Fruit fly (Drosophila melanogaster) whole organism, embryonic: ENCODE data around the gene Ppt2.

Experiments used
- Antp ChIP-seq: fragments of 200-800 bp; sonication (Bioruptor generic); optimal IDR thresholded peaks from 3 replicates; lab custom pipeline; 2016; ENCODE audit warnings: missing biosample characterization, missing genetic modification characterization
- Atf-2 ChIP-seq: fragments of 200-800 bp; sonication (Bioruptor generic); optimal IDR thresholded peaks from 2 replicates; lab custom pipeline; 2016; ENCODE audit warnings: missing biosample characterization, missing genetic modification characterization
- Atf3 ChIP-seq: fragments of 200-800 bp; sonication (Bioruptor generic); optimal IDR thresholded peaks from 3 replicates; lab custom pipeline; 2016; ENCODE audit warnings: missing biosample characterization, missing genetic modification characterization
- CG11696 ChIP-seq: fragments of 200-800 bp; sonication (Bioruptor generic); IDR thresholded peaks from 2 replicates; pipeline ENCODE4 v1.3.6; 2022; ENCODE audit warnings: missing biosample characterization, missing genetic modification characterization
- CG12236 ChIP-seq: fragments of 200-800 bp; sonication (Bioruptor generic); optimal IDR thresholded peaks from 2 replicates; lab custom pipeline; 2016; ENCODE audit warnings: missing biosample characterization, missing genetic modification characterization
- CG12659 ChIP-seq: fragments of 200-800 bp; sonication (Bioruptor generic); optimal IDR thresholded peaks from 3 replicates; lab custom pipeline; 2017; ENCODE audit warnings: mild to moderate bottlenecking, missing biosample characterization, missing genetic modification reagents, missing genetic modification characterization
- CG15601 ChIP-seq: fragments of 200-800 bp; sonication (Bioruptor generic); optimal IDR thresholded peaks from 3 replicates; lab custom pipeline; 2019; ENCODE audit warnings: missing biosample characterization, mild to moderate bottlenecking, missing genetic modification characterization, moderate library complexity
- CG1602 ChIP-seq: fragments of 200-800 bp; sonication (Bioruptor generic); optimal IDR thresholded peaks from 3 replicates; lab custom pipeline; 2016; ENCODE audit warnings: missing biosample characterization, missing genetic modification characterization
- CG16813 ChIP-seq: fragments of 200-800 bp; sonication (Bioruptor generic); IDR thresholded peaks from 3 replicates; pipeline ENCODE4 v1.3.6; 2022; ENCODE audit warnings: missing biosample characterization, missing genetic modification characterization; ENCODE audit not compliant: partially characterized antibody
- CG16815 ChIP-seq: fragments of 200-800 bp; sonication (Bioruptor generic); optimal IDR thresholded peaks from 3 replicates; lab custom pipeline; 2017; ENCODE audit warnings: missing biosample characterization, mild to moderate bottlenecking, missing genetic modification characterization
- CG1792 ChIP-seq: fragments of 200-800 bp; sonication (Bioruptor generic); optimal IDR thresholded peaks from 2 replicates; lab custom pipeline; 2016; ENCODE audit warnings: missing biosample characterization, missing genetic modification characterization
- CG2875 ChIP-seq: fragments of 200-800 bp; sonication (Bioruptor generic); optimal IDR thresholded peaks from 2 replicates; lab custom pipeline; 2017; ENCODE audit warnings: missing biosample characterization, mild to moderate bottlenecking, missing genetic modification characterization, missing genetic modification reagents
- CG5953 ChIP-seq: fragments of 200-800 bp; sonication (Bioruptor generic); IDR thresholded peaks from 2 replicates; pipeline ENCODE4 v1.3.6; 2022; ENCODE audit warnings: missing biosample characterization, missing genetic modification characterization
- CG7745 ChIP-seq: fragments of 200-800 bp; sonication (Bioruptor generic); optimal IDR thresholded peaks from 2 replicates; lab custom pipeline; 2018; ENCODE audit warnings: missing biosample characterization, mild to moderate bottlenecking, missing genetic modification characterization, moderate library complexity
- CG8478 ChIP-seq: fragments of >200 bp; optimal IDR thresholded peaks from 2 replicates; lab custom pipeline; 2018
- CG8765 ChIP-seq: fragments of 200-800 bp; sonication (Bioruptor generic); IDR thresholded peaks from 2 replicates; pipeline ENCODE4 v1.3.6; 2022; ENCODE audit warnings: missing biosample characterization, missing genetic modification characterization
- D19B ChIP-seq: fragments of 200-800 bp; sonication (Bioruptor generic); optimal IDR thresholded peaks from 2 replicates; lab custom pipeline; 2017; ENCODE audit warnings: missing biosample characterization, mild to moderate bottlenecking, missing genetic modification characterization
- Dref ChIP-seq: fragments of 200-800 bp; sonication (Bioruptor generic); IDR thresholded peaks from 2 replicates; pipeline ENCODE4 v1.3.6; 2022; ENCODE audit warnings: missing biosample characterization, missing genetic modification characterization
- Eip74EF ChIP-seq, 2 experiments: fragments of 200-800 bp in 1 of 2; fragments of >200 bp in 1 of 2; sonication (Bioruptor generic) in 1 of 2; optimal IDR thresholded peaks; 2 replicates each; lab custom pipeline; 2017 to 2019; ENCODE audit warnings: missing biosample characterization in 2 of 2, missing genetic modification characterization in 2 of 2, mild to moderate bottlenecking in 1 of 2, moderate library complexity in 1 of 2
- HHEX ChIP-seq: fragments of 200-800 bp; sonication (Bioruptor generic); optimal IDR thresholded peaks from 3 replicates; lab custom pipeline; 2017; ENCODE audit warnings: missing biosample characterization, mild to moderate bottlenecking, missing genetic modification characterization, missing genetic modification reagents
- Jarid2 ChIP-seq: fragments of 200-800 bp; sonication (Bioruptor generic); optimal IDR thresholded peaks from 3 replicates; lab custom pipeline; 2017; ENCODE audit warnings: mild to moderate bottlenecking, missing biosample characterization, missing genetic modification reagents, missing genetic modification characterization
- NK7.1 ChIP-seq: fragments of 200-800 bp; sonication (Bioruptor generic); optimal IDR thresholded peaks from 3 replicates; lab custom pipeline; 2016; ENCODE audit warnings: missing biosample characterization, missing genetic modification characterization
- NfI ChIP-seq: fragments of 200-800 bp; sonication (Bioruptor generic); optimal IDR thresholded peaks from 3 replicates; lab custom pipeline; 2018; ENCODE audit warnings: missing biosample characterization, mild to moderate bottlenecking, missing genetic modification characterization, moderate library complexity
- Rfx ChIP-seq: fragments of 200-800 bp; sonication (Bioruptor generic); IDR thresholded peaks from 2 replicates; pipeline ENCODE4 v1.3.6; 2022; ENCODE audit warnings: missing biosample characterization, missing genetic modification characterization
- Side ChIP-seq: fragments of 200-800 bp; sonication (Bioruptor generic); optimal IDR thresholded peaks from 2 replicates; lab custom pipeline; 2016; ENCODE audit warnings: missing biosample characterization, missing genetic modification characterization
- Stat92E ChIP-seq, 3 experiments: fragments of >200 bp in 2 of 3; fragments of 200-800 bp in 1 of 3; sonication (Bioruptor generic) in 1 of 3; optimal IDR thresholded peaks; 2 replicates each; lab custom pipeline; 2017 to 2019; ENCODE audit warnings: missing biosample characterization in 3 of 3, missing genetic modification characterization in 3 of 3, mild to moderate bottlenecking in 1 of 3, moderate library complexity in 1 of 3
- caup ChIP-seq: fragments of 200-800 bp; sonication (Bioruptor generic); optimal IDR thresholded peaks from 3 replicates; lab custom pipeline; 2017; ENCODE audit warnings: missing biosample characterization, mild to moderate bottlenecking, missing genetic modification characterization, moderate library complexity; ENCODE audit not compliant: severe bottlenecking
- chn ChIP-seq: fragments of 200-800 bp; sonication (Bioruptor generic); optimal IDR thresholded peaks from 2 replicates; lab custom pipeline; 2016; ENCODE audit warnings: missing biosample characterization, missing genetic modification characterization
- corto ChIP-seq: fragments of 200-800 bp; sonication (Bioruptor generic); optimal IDR thresholded peaks from 2 replicates; lab custom pipeline; 2016; ENCODE audit warnings: missing biosample characterization, mild to moderate bottlenecking, missing genetic modification characterization, moderate library complexity
- cwo ChIP-seq: fragments of 200-800 bp; sonication (Bioruptor generic); optimal IDR thresholded peaks from 3 replicates; lab custom pipeline; 2017; ENCODE audit warnings: missing biosample characterization, missing genetic modification characterization, mild to moderate bottlenecking, moderate library complexity, missing genetic modification reagents
- da ChIP-seq: fragments of 200-800 bp; sonication (Bioruptor generic); optimal IDR thresholded peaks from 2 replicates; lab custom pipeline; 2016; ENCODE audit warnings: missing biosample characterization, missing genetic modification characterization
- danr ChIP-seq: fragments of 200-800 bp; sonication (Bioruptor generic); IDR thresholded peaks from 2 replicates; pipeline ENCODE4 v1.3.6; 2022; ENCODE audit warnings: missing biosample characterization, missing genetic modification characterization
- disco-r ChIP-seq: fragments of 200-800 bp; sonication (Bioruptor generic); optimal IDR thresholded peaks from 2 replicates; lab custom pipeline; 2016; ENCODE audit warnings: missing biosample characterization, missing genetic modification characterization
- fu2 ChIP-seq: fragments of 200-800 bp; sonication (Bioruptor generic); optimal IDR thresholded peaks from 2 replicates; lab custom pipeline; 2016; ENCODE audit warnings: missing biosample characterization, missing genetic modification characterization
- her ChIP-seq: fragments of 200-800 bp; sonication (Bioruptor generic); optimal IDR thresholded peaks from 2 replicates; lab custom pipeline; 2016; ENCODE audit warnings: missing biosample characterization, missing genetic modification characterization
- hkb ChIP-seq, 2 experiments: fragments of 200-800 bp in 1 of 2; fragments of >200 bp in 1 of 2; sonication (Bioruptor generic) in 1 of 2; IDR thresholded peaks in 1 of 2; optimal IDR thresholded peaks in 1 of 2; 2 replicates each; pipeline versions ENCODE4 v1.3.6 to Lab custom; 2017 to 2022; ENCODE audit warnings: missing biosample characterization in 1 of 2, missing genetic modification characterization in 1 of 2
- hth ChIP-seq: fragments of >200 bp; optimal IDR thresholded peaks from 2 replicates; lab custom pipeline; 2017; ENCODE audit warnings: inconsistent platforms
- ind ChIP-seq: fragments of 200-800 bp; sonication (Bioruptor generic); optimal IDR thresholded peaks from 3 replicates; lab custom pipeline; 2016; ENCODE audit warnings: missing biosample characterization, missing genetic modification characterization
- insv ChIP-seq, 2 experiments: fragments of 200-800 bp; sonication (Bioruptor generic); optimal IDR thresholded peaks; 3 replicates each; lab custom pipeline; 2016 to 2018; ENCODE audit warnings: missing biosample characterization in 2 of 2, missing genetic modification characterization in 2 of 2
- jing ChIP-seq: fragments of 200-800 bp; sonication (Bioruptor generic); optimal IDR thresholded peaks from 2 replicates; lab custom pipeline; 2018; ENCODE audit warnings: missing biosample characterization, mild to moderate bottlenecking, missing genetic modification characterization
- mld ChIP-seq: fragments of 200-800 bp; sonication (Bioruptor generic); IDR thresholded peaks from 3 replicates; pipeline ENCODE4 v1.3.6; 2022; ENCODE audit warnings: missing biosample characterization, missing genetic modification characterization; ENCODE audit not compliant: partially characterized antibody
- nerfin-1 ChIP-seq: fragments of 200-800 bp; sonication (Bioruptor generic); optimal IDR thresholded peaks from 3 replicates; lab custom pipeline; 2019; ENCODE audit warnings: missing biosample characterization, mild to moderate bottlenecking, missing genetic modification characterization, moderate library complexity
- pita ChIP-seq: fragments of 200-800 bp; sonication (Bioruptor generic); optimal IDR thresholded peaks from 2 replicates; lab custom pipeline; 2017; ENCODE audit warnings: missing biosample characterization, mild to moderate bottlenecking, missing genetic modification characterization
- rib ChIP-seq: fragments of 200-800 bp; sonication (Bioruptor generic); IDR thresholded peaks from 2 replicates; pipeline ENCODE4 v1.3.6; 2022; ENCODE audit warnings: missing biosample characterization, missing genetic modification characterization
- salm ChIP-seq: fragments of 200-800 bp; sonication (Bioruptor generic); optimal IDR thresholded peaks from 2 replicates; lab custom pipeline; 2018; ENCODE audit warnings: missing biosample characterization, mild to moderate bottlenecking, missing genetic modification characterization
- slbo ChIP-seq: fragments of 200-800 bp; sonication (Bioruptor generic); IDR thresholded peaks from 2 replicates; pipeline ENCODE4 v1.3.6; 2022; ENCODE audit warnings: missing biosample characterization, missing genetic modification characterization
- sob ChIP-seq: fragments of 200-800 bp; sonication (Bioruptor generic); IDR thresholded peaks from 2 replicates; pipeline ENCODE4 v1.3.6; 2022; ENCODE audit warnings: missing biosample characterization, missing genetic modification characterization
- sr ChIP-seq: fragments of 200-800 bp; sonication (Bioruptor generic); IDR thresholded peaks from 3 replicates; pipeline ENCODE4 v1.3.6; 2022; ENCODE audit warnings: missing biosample characterization, missing genetic modification characterization
- wek ChIP-seq: fragments of 200-800 bp; sonication (Bioruptor generic); optimal IDR thresholded peaks from 3 replicates; lab custom pipeline; 2018; ENCODE audit warnings: missing biosample characterization, mild to moderate bottlenecking, missing genetic modification characterization, moderate library complexity
- zfh1 ChIP-seq: fragments of 200-800 bp; sonication (Bioruptor generic); IDR thresholded peaks from 3 replicates; pipeline ENCODE4 v1.3.6; 2022; ENCODE audit warnings: missing biosample characterization, missing genetic modification characterization

Ppt2 gene

dm6 chr2L:11277927-11278351, 2.2 kb upstream of the Ppt2 start, which contains the start of gene CG33695 (continued):
- peak; percentile 1 for TF ChIP-seq CG12236
- TF ChIP-seq danr (GFP tag; lab: Robert Waterston, UW), result no peak
- TF ChIP-seq CG5953 (GFP tag; lab: Robert Waterston, UW), result no peak
- peak; percentile 56; the same call in 1 of the 3 replicates for TF ChIP-seq mld
- TF ChIP-seq rib, result 0 out of 2 replicates have a peak, but pooled peaks have one; percentile 42
- no peak for TF ChIP-seq pita
- TF ChIP-seq Side (GFP tag; lab: Kevin White, UChicago), result peak; percentile 68
- TF ChIP-seq CG8478, result no peak
- TF ChIP-seq cwo (GFP tag; lab: Kevin White, UChicago), result no peak
- TF ChIP-seq Rfx (GFP tag; lab: Robert Waterston, UW), result peak; percentile 87
- peak; percentile 70 for TF ChIP-seq CG1792 (GFP tag; lab: Kevin White, UChicago)
- no peak for TF ChIP-seq hth (lab: Kevin White, UChicago)
- peak; percentile 42 for TF ChIP-seq CG16815 (GFP tag; lab: Kevin White, UChicago)
- peak; percentile 27 for TF ChIP-seq CG1602 (GFP tag; lab: Kevin White, UChicago)
- no peak for TF ChIP-seq CG7745 (tag; lab: Kevin White, UChicago)
- TF ChIP-seq hkb (optimal IDR thresholded peaks at IDR 0.05; lab: Kevin White, UChicago), result no peak
- TF ChIP-seq hkb (GFP tag; IDR thresholded peaks at IDR 0.05; lab: Robert Waterston, UW), result peak; percentile 62; the same call in 1 of the 2 replicates
- TF ChIP-seq fu2 (GFP tag; lab: Kevin White, UChicago), result peak; percentile 82
- no peak for TF ChIP-seq corto
- TF ChIP-seq nerfin-1, result peak; percentile 52
- peak; percentile 89 for TF ChIP-seq her (GFP tag; lab: Kevin White, UChicago)
- TF ChIP-seq Atf-2 (GFP tag; lab: Kevin White, UChicago), result peak; percentile 51
- no peak for TF ChIP-seq sr (GFP tag; lab: Robert Waterston, UW)
- no peak for TF ChIP-seq disco-r (GFP tag; lab: Kevin White, UChicago)
- TF ChIP-seq NK7.1, result peak; percentile 42
- peak; percentile 66 for TF ChIP-seq CG16813 (GFP tag; lab: Robert Waterston, UW)
- TF ChIP-seq Jarid2 (GFP tag; lab: Kevin White, UChicago), result peak; percentile 22
- peak; percentile 72 for TF ChIP-seq ind (GFP tag; lab: Kevin White, UChicago)
- TF ChIP-seq salm (tag; lab: Kevin White, UChicago), result no peak
- TF ChIP-seq zfh1 (GFP tag; lab: Robert Waterston, UW), result peak; percentile 79
- peak; percentile 64 for TF ChIP-seq NfI (GFP tag; lab: Kevin White, UChicago)
- no peak for TF ChIP-seq CG11696 (GFP tag; lab: Robert Waterston, UW)
- TF ChIP-seq CG12659 (GFP tag; lab: Kevin White, UChicago), result peak; percentile 82
- no peak for TF ChIP-seq Stat92E (GFP tag; optimal IDR thresholded peaks at IDR 0.05; lab: Kevin White, UChicago)
- no peak for TF ChIP-seq CG8765 (GFP tag; lab: Robert Waterston, UW)
- no peak for TF ChIP-seq jing (GFP tag; lab: Kevin White, UChicago)
- TF ChIP-seq insv (GFP tag; optimal IDR thresholded peaks at IDR 0.05; lab: Kevin White, UChicago), result no peak
- no peak for TF ChIP-seq HHEX (GFP tag; lab: Kevin White, UChicago)
- no peak for TF ChIP-seq wek (GFP tag; lab: Kevin White, UChicago)
- peak; percentile 71 for TF ChIP-seq chn (GFP tag; lab: Kevin White, UChicago)
- TF ChIP-seq sob (GFP tag; lab: Robert Waterston, UW), result peak; percentile 86
- no peak for TF ChIP-seq Eip74EF (GFP tag; optimal IDR thresholded peaks at IDR 0.05; lab: Kevin White, UChicago)
- TF ChIP-seq slbo (GFP tag; lab: Robert Waterston, UW), result peak; percentile 77
- TF ChIP-seq da (GFP tag; lab: Kevin White, UChicago), result peak; percentile 53
- TF ChIP-seq Atf3 (GFP tag; lab: Kevin White, UChicago), result peak; percentile 55
- TF ChIP-seq D19B (GFP tag; lab: Kevin White, UChicago), result no peak
- peak; percentile 81 for TF ChIP-seq Antp (GFP tag; lab: Kevin White, UChicago)
- TF ChIP-seq caup (GFP tag; lab: Kevin White, UChicago), result peak; percentile 72
- TF ChIP-seq Dref, result peak; percentile 89
- TF ChIP-seq CG15601, result peak; percentile 41
- no peak for TF ChIP-seq CG2875 (GFP tag; lab: Kevin White, UChicago)
